Fruit fly (Drosophila melanogaster) whole organism, embryonic: ENCODE data around the gene Fer2.
A peak's percentile ranks its signal among the peaks of the same experiment; 100 is the strongest.

Experiments used
- Antp ChIP-seq: fragments of 200-800 bp; sonication (Bioruptor generic); optimal IDR thresholded peaks from 3 replicates; lab custom pipeline; 2016; ENCODE audit warnings: missing biosample characterization, missing genetic modification characterization
- B-H2 ChIP-seq: fragments of 200-800 bp; sonication (Bioruptor generic); optimal IDR thresholded peaks from 2 replicates; lab custom pipeline; 2018; ENCODE audit warnings: missing biosample characterization, mild to moderate bottlenecking, missing genetic modification characterization
- BtbVII ChIP-seq: fragments of 200-800 bp; sonication (Bioruptor generic); optimal IDR thresholded peaks from 3 replicates; lab custom pipeline; 2017; ENCODE audit warnings: missing biosample characterization, mild to moderate bottlenecking, missing genetic modification characterization
- CG10209 ChIP-seq: fragments of 200-800 bp; sonication (Bioruptor generic); optimal IDR thresholded peaks from 3 replicates; lab custom pipeline; 2017; ENCODE audit warnings: missing biosample characterization, mild to moderate bottlenecking, missing genetic modification characterization, missing genetic modification reagents
- CG10654 ChIP-seq: fragments of 200-800 bp; sonication (Bioruptor generic); optimal IDR thresholded peaks from 2 replicates; lab custom pipeline; 2016; ENCODE audit warnings: missing biosample characterization, missing genetic modification characterization
- CG11398 ChIP-seq: fragments of 200-800 bp; sonication (Bioruptor generic); optimal IDR thresholded peaks from 2 replicates; lab custom pipeline; 2016; ENCODE audit warnings: missing biosample characterization, missing genetic modification characterization
- CG12155 ChIP-seq: fragments of 200-800 bp; sonication (Bioruptor generic); optimal IDR thresholded peaks from 3 replicates; lab custom pipeline; 2016; ENCODE audit warnings: missing biosample characterization, missing genetic modification characterization
- CG13894 ChIP-seq: fragments of 200-800 bp; sonication (Bioruptor generic); optimal IDR thresholded peaks from 3 replicates; lab custom pipeline; 2018; ENCODE audit warnings: missing biosample characterization, mild to moderate bottlenecking, missing genetic modification characterization, moderate library complexity
- CG15514 ChIP-seq: fragments of 200-800 bp; sonication (Bioruptor generic); optimal IDR thresholded peaks from 3 replicates; lab custom pipeline; 2017; ENCODE audit warnings: missing biosample characterization, missing genetic modification characterization, mild to moderate bottlenecking, moderate library complexity, missing genetic modification reagents
- CG2120 ChIP-seq: fragments of 200-800 bp; sonication (Bioruptor generic); optimal IDR thresholded peaks from 3 replicates; lab custom pipeline; 2016; ENCODE audit warnings: missing biosample characterization, missing genetic modification characterization
- CG31365 ChIP-seq: fragments of 200-800 bp; sonication (Bioruptor generic); optimal IDR thresholded peaks from 2 replicates; lab custom pipeline; 2018; ENCODE audit warnings: missing biosample characterization, mild to moderate bottlenecking, missing genetic modification characterization
- CG31388 ChIP-seq: fragments of 200-800 bp; sonication (Bioruptor generic); optimal IDR thresholded peaks from 2 replicates; lab custom pipeline; 2016; ENCODE audit warnings: missing biosample characterization, missing genetic modification characterization
- CG3163 ChIP-seq: fragments of 200-800 bp; sonication (Bioruptor generic); optimal IDR thresholded peaks from 3 replicates; lab custom pipeline; 2016; ENCODE audit warnings: missing biosample characterization, missing genetic modification characterization
- CG4404 ChIP-seq: fragments of 200-800 bp; sonication (Bioruptor generic); IDR thresholded peaks from 2 replicates; pipeline ENCODE4 v1.3.6; 2022; ENCODE audit warnings: missing biosample characterization, missing genetic modification characterization
- CG5953 ChIP-seq: fragments of 200-800 bp; sonication (Bioruptor generic); IDR thresholded peaks from 2 replicates; pipeline ENCODE4 v1.3.6; 2022; ENCODE audit warnings: missing biosample characterization, missing genetic modification characterization
- CG8924 ChIP-seq: fragments of 200-800 bp; optimal IDR thresholded peaks from 3 replicates; lab custom pipeline; 2019; ENCODE audit warnings: missing biosample characterization, mild to moderate bottlenecking, missing genetic modification characterization, moderate library complexity
- D ChIP-seq, 2 experiments: fragments of 200-800 bp in 1 of 2; fragments of >200 bp in 1 of 2; sonication (Bioruptor generic) in 1 of 2; optimal IDR thresholded peaks; 2 replicates in 1 of 2; 3 replicates in 1 of 2; lab custom pipeline; 2017; ENCODE audit warnings: mild to moderate bottlenecking in 1 of 2, missing biosample characterization in 1 of 2, missing genetic modification characterization in 1 of 2, missing genetic modification reagents in 1 of 2
- H15 ChIP-seq: fragments of 200-800 bp; sonication (Bioruptor generic); IDR thresholded peaks from 3 replicates; pipeline ENCODE4 v1.3.6; 2022; ENCODE audit warnings: missing biosample characterization, missing genetic modification characterization
- HmgD ChIP-seq: fragments of 200-800 bp; sonication (Bioruptor generic); optimal IDR thresholded peaks from 3 replicates; lab custom pipeline; 2016; ENCODE audit warnings: missing biosample characterization, missing genetic modification characterization
- MESR4 ChIP-seq: fragments of 200-800 bp; sonication (Bioruptor generic); optimal IDR thresholded peaks from 2 replicates; lab custom pipeline; 2018; ENCODE audit warnings: missing biosample characterization, mild to moderate bottlenecking, missing genetic modification characterization, moderate library complexity
- Mad ChIP-seq: fragments of 200-800 bp; sonication (Bioruptor generic); optimal IDR thresholded peaks from 2 replicates; lab custom pipeline; 2016; ENCODE audit warnings: missing biosample characterization, missing genetic modification characterization
- Trl ChIP-seq, 3 experiments: fragments of >200 bp in 2 of 3; fragments of 200-800 bp in 1 of 3; sonication (Bioruptor generic) in 1 of 3; optimal IDR thresholded peaks; 2 replicates in 1 of 3; 3 replicates in 2 of 3; lab custom pipeline; 2016 to 2017; ENCODE audit warnings: missing biosample characterization in 1 of 3, missing genetic modification characterization in 1 of 3
- Xrp1 ChIP-seq: fragments of 200-800 bp; sonication (Bioruptor generic); IDR thresholded peaks from 2 replicates; pipeline ENCODE4 v1.3.6; 2022; ENCODE audit warnings: missing biosample characterization, missing genetic modification characterization
- amos ChIP-seq: fragments of 200-800 bp; sonication (Bioruptor generic); IDR thresholded peaks from 2 replicates; pipeline ENCODE4 v1.3.6; 2022; ENCODE audit warnings: missing biosample characterization, missing genetic modification characterization; ENCODE audit not compliant: partially characterized antibody
- ap ChIP-seq: fragments of 200-800 bp; sonication (Bioruptor generic); IDR thresholded peaks from 2 replicates; pipeline ENCODE4 v1.3.6; 2022; ENCODE audit warnings: missing biosample characterization, missing genetic modification characterization
- dati ChIP-seq: fragments of 200-800 bp; sonication (Bioruptor generic); IDR thresholded peaks from 2 replicates; pipeline ENCODE4 v1.3.6; 2022; ENCODE audit warnings: missing biosample characterization, missing genetic modification characterization
- dmrt11E ChIP-seq: fragments of 200-800 bp; sonication (Bioruptor generic); optimal IDR thresholded peaks from 3 replicates; lab custom pipeline; 2018; ENCODE audit warnings: missing biosample characterization, mild to moderate bottlenecking, missing genetic modification characterization, moderate library complexity
- fd102C ChIP-seq: fragments of 200-800 bp; sonication (Bioruptor generic); optimal IDR thresholded peaks from 2 replicates; lab custom pipeline; 2018; ENCODE audit warnings: missing biosample characterization, mild to moderate bottlenecking, missing genetic modification characterization, moderate library complexity
- hb ChIP-seq: fragments of 200-800 bp; sonication (Bioruptor generic); IDR thresholded peaks from 3 replicates; pipeline ENCODE4 v1.3.6; 2022; ENCODE audit warnings: missing biosample characterization, missing genetic modification characterization; ENCODE audit not compliant: partially characterized antibody
- her ChIP-seq: fragments of 200-800 bp; sonication (Bioruptor generic); optimal IDR thresholded peaks from 2 replicates; lab custom pipeline; 2016; ENCODE audit warnings: missing biosample characterization, missing genetic modification characterization
- kay ChIP-seq: fragments of 200-800 bp; sonication (Bioruptor generic); optimal IDR thresholded peaks from 2 replicates; lab custom pipeline; 2016; ENCODE audit warnings: missing biosample characterization, missing genetic modification characterization
- maf-S ChIP-seq: fragments of 200-800 bp; sonication (Bioruptor generic); optimal IDR thresholded peaks from 2 replicates; lab custom pipeline; 2016; ENCODE audit warnings: missing biosample characterization, missing genetic modification characterization
- onecut ChIP-seq: fragments of 200-800 bp; sonication (Bioruptor generic); IDR thresholded peaks from 2 replicates; pipeline ENCODE4 v1.3.6; 2022; ENCODE audit warnings: missing biosample characterization, missing genetic modification characterization
- p53 ChIP-seq: fragments of 200-800 bp; sonication (Bioruptor generic); optimal IDR thresholded peaks from 2 replicates; lab custom pipeline; 2016; ENCODE audit warnings: missing biosample characterization, missing genetic modification characterization
- pb ChIP-seq: fragments of 200-800 bp; sonication (Bioruptor generic); optimal IDR thresholded peaks from 3 replicates; lab custom pipeline; 2016; ENCODE audit warnings: missing biosample characterization, missing genetic modification characterization
- prd ChIP-seq, 3 experiments: fragments of >200 bp in 2 of 3; fragments of 200-800 bp in 1 of 3; sonication (Bioruptor generic) in 1 of 3; optimal IDR thresholded peaks in 2 of 3; IDR thresholded peaks in 1 of 3; 2 replicates in 2 of 3; 3 replicates in 1 of 3; pipeline versions ENCODE4 v1.3.6 to Lab custom; 2017 to 2022; ENCODE audit warnings: missing biosample characterization in 1 of 3, missing genetic modification characterization in 1 of 3
- ranshi ChIP-seq: fragments of 200-800 bp; sonication (Bioruptor generic); IDR thresholded peaks from 2 replicates; pipeline ENCODE4 v1.3.6; 2022; ENCODE audit warnings: missing biosample characterization, missing genetic modification characterization
- so ChIP-seq: fragments of 200-800 bp; sonication (Bioruptor generic); IDR thresholded peaks from 3 replicates; pipeline ENCODE4 v1.3.6; 2022; ENCODE audit warnings: missing biosample characterization, missing genetic modification characterization
- sr ChIP-seq: fragments of 200-800 bp; sonication (Bioruptor generic); IDR thresholded peaks from 3 replicates; pipeline ENCODE4 v1.3.6; 2022; ENCODE audit warnings: missing biosample characterization, missing genetic modification characterization
- ssp ChIP-seq: fragments of 200-800 bp; sonication (Bioruptor generic); IDR thresholded peaks from 2 replicates; pipeline ENCODE4 v1.3.6; 2022; ENCODE audit warnings: missing biosample characterization, missing genetic modification characterization
- tgo ChIP-seq: fragments of 200-800 bp; sonication (Bioruptor generic); IDR thresholded peaks from 3 replicates; pipeline ENCODE4 v1.3.6; 2022; ENCODE audit warnings: missing biosample characterization, missing genetic modification characterization
- tup ChIP-seq: fragments of 200-800 bp; sonication (Bioruptor generic); optimal IDR thresholded peaks from 2 replicates; lab custom pipeline; 2016; ENCODE audit warnings: missing biosample characterization, mild to moderate bottlenecking, missing genetic modification characterization, moderate library complexity
- vnd ChIP-seq: fragments of 200-800 bp; sonication (Bioruptor generic); IDR thresholded peaks from 3 replicates; pipeline ENCODE4 v1.3.6; 2022; ENCODE audit warnings: missing biosample characterization, missing genetic modification characterization; ENCODE audit not compliant: partially characterized antibody
- vvl ChIP-seq: fragments of 200-800 bp; sonication (Bioruptor generic); IDR thresholded peaks from 2 replicates; pipeline ENCODE4 v1.3.6; 2022; ENCODE audit warnings: missing biosample characterization, missing genetic modification characterization
- zen ChIP-seq: fragments of 200-800 bp; sonication (Bioruptor generic); optimal IDR thresholded peaks from 3 replicates; lab custom pipeline; 2018; ENCODE audit warnings: missing biosample characterization, mild to moderate bottlenecking, missing genetic modification characterization, moderate library complexity
- zen2 ChIP-seq: fragments of 200-800 bp; sonication (Bioruptor generic); IDR thresholded peaks from 3 replicates; pipeline ENCODE4 v1.3.6; 2022; ENCODE audit warnings: missing biosample characterization, missing genetic modification characterization; ENCODE audit not compliant: partially characterized antibody
- zf30C ChIP-seq: fragments of 200-800 bp; sonication (Bioruptor generic); optimal IDR thresholded peaks from 3 replicates; lab custom pipeline; 2018; ENCODE audit warnings: missing biosample characterization, mild to moderate bottlenecking, missing genetic modification characterization

The Fer2 gene

dm6 chr3R:16186791-16187681, 35.9 kb upstream of the Fer2 start, which contains the start of gene sra (continued):
- TF ChIP-seq zen2 (peak; percentile 95), CG15514 (peak; percentile 68), zen (tag; lab: Kevin White, UChicago) (no peak), BtbVII (no peak), vnd (GFP tag; lab: Robert Waterston, UW) (peak; percentile 95), Mad (GFP tag; lab: Kevin White, UChicago) (peak; percentile 44), CG8924 (tag; lab: Kevin White, UChicago) (peak; percentile 30), tup (GFP tag; lab: Kevin White, UChicago) (no peak), MESR4 (GFP tag; lab: Kevin White, UChicago) (peak; percentile 77), CG13894 (peak; percentile 52), maf-S (GFP tag; lab: Kevin White, UChicago) (peak; percentile 13), sr (GFP tag; lab: Robert Waterston, UW) (0 out of 3 replicates have a peak, but pooled peaks have one; percentile 17), tgo (GFP tag; lab: Robert Waterston, UW) (0 out of 3 replicates have a peak, but pooled peaks have one; percentile 22), her (GFP tag; lab: Kevin White, UChicago) (peak; percentile 61), kay (peak; percentile 70), HmgD (peak; percentile 67), hb (GFP tag; lab: Robert Waterston, UW) (peak; percentile 96), H15 (GFP tag; lab: Robert Waterston, UW) (no peak), fd102C (GFP tag; lab: Kevin White, UChicago) (no peak), Trl (optimal IDR thresholded peaks at IDR 0.05; lab: Kevin White, UChicago) (no peak), Trl (GFP tag; optimal IDR thresholded peaks at IDR 0.05; lab: Kevin White, UChicago) (peak; percentile 49), dmrt11E (peak; percentile 15), vvl (GFP tag; lab: Robert Waterston, UW) (peak; percentile 68), ranshi (GFP tag; lab: Robert Waterston, UW) (no peak), CG31365 (tag; lab: Kevin White, UChicago) (peak; percentile 38), amos (GFP tag; lab: Robert Waterston, UW) (peak; percentile 98), p53 (peak; percentile 71), CG2120 (GFP tag; lab: Kevin White, UChicago) (peak; percentile 47), CG5953 (no peak), ap (no peak), pb (GFP tag; lab: Kevin White, UChicago) (no peak), Antp (GFP tag; lab: Kevin White, UChicago) (peak; percentile 44), CG10209 (GFP tag; lab: Kevin White, UChicago) (peak; percentile 12), Xrp1 (GFP tag; lab: Robert Waterston, UW) (peak; percentile 36; the same call in 1 of the 2 replicates), CG12155 (GFP tag; lab: Kevin White, UChicago) (no peak), so (GFP tag; lab: Robert Waterston, UW) (0 out of 3 replicates have a peak, but pooled peaks have one; percentile 21), onecut (GFP tag; lab: Robert Waterston, UW) (no peak; the same call in 1 of the 2 replicates), CG4404 (no peak), B-H2 (GFP tag; lab: Kevin White, UChicago) (peak; percentile 48), prd (optimal IDR thresholded peaks at IDR 0.05; lab: Kevin White, UChicago) (no peak), prd (GFP tag; IDR thresholded peaks at IDR 0.05; lab: Robert Waterston, UW) (no peak; the same call in 2 of the 3 replicates), CG31388 (GFP tag; lab: Kevin White, UChicago) (no peak), ssp (GFP tag; lab: Robert Waterston, UW) (no peak), CG10654 (peak; percentile 6), CG3163 (peak; percentile 54), D (optimal IDR thresholded peaks at IDR 0.05; lab: Kevin White, UChicago) (no peak), D (GFP tag; optimal IDR thresholded peaks at IDR 0.05; lab: Kevin White, UChicago) (no peak), dati (no peak), zf30C (no peak), CG11398 (GFP tag; lab: Kevin White, UChicago) (peak; percentile 36)
